Fruit fly (Drosophila melanogaster): ENCODE measurements around the gene Cpr65Ax2.

Gene Cpr65Ax2

DNA sequence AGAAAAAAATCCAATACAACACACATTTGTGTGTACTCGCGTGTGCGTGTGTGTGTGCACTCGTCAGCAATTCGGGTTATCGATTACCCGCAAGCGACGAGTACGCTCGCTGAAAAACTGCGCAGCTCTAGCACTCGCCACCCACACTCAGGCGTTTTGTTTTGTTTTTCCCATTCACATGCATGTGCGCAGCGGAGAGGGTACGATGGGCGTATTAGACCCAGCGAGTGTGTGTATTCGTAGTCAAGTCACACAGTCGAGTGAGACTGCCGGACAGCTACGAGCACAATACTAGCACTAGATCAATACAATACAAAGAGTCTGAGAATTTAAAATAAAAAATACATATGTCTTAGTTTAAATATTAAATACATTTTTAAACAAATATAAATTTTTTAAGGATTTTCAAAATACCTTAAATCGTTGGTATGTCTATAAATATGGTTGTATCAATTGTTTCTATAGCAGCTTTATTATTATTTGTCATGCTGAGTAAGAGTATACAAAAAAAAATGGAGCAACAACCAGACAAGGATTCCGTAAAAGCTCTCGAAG, 34.3 kb upstream of the Cpr65Ax2 start, which contains the start of the genes D19B and CG43293 (continued):
- TF ChIP-seq ab (GFP tag; optimal IDR thresholded peaks at IDR 0.05) (peak; percentile 72), klu (GFP tag; IDR thresholded peaks at IDR 0.05) (peak; percentile 92), lov (optimal IDR thresholded peaks at IDR 0.05) (no peak), lov (GFP tag; IDR thresholded peaks at IDR 0.05) (peak; percentile 71; the same call in 2 of the 3 replicates), ERR (GFP tag; optimal IDR thresholded peaks at IDR 0.05) (peak; percentile 90), dm (GFP tag; optimal IDR thresholded peaks at IDR 0.05) (peak; percentile 91), CG12391 (tag; optimal IDR thresholded peaks at IDR 0.05) (peak; percentile 92), fd3F (GFP tag; optimal IDR thresholded peaks at IDR 0.05) (peak; percentile 81), ase (GFP tag; IDR thresholded peaks at IDR 0.05) (peak; percentile 92), CG15601 (tag; optimal IDR thresholded peaks at IDR 0.05) (peak; percentile 73), Dbx (GFP tag; IDR thresholded peaks at IDR 0.05) (peak; percentile 90), CG17802 (tag; optimal IDR thresholded peaks at IDR 0.05) (peak; percentile 60), Nf-YA (GFP tag; IDR thresholded peaks at IDR 0.05) (peak; percentile 70), gem (tag; optimal IDR thresholded peaks at IDR 0.05) (peak; percentile 90), sob (GFP tag; IDR thresholded peaks at IDR 0.05) (peak; percentile 87), CG9817 (tag; optimal IDR thresholded peaks at IDR 0.05) (peak; percentile 80), Dfd (GFP tag; optimal IDR thresholded peaks at IDR 0.05) (no peak), scrt (GFP tag; optimal IDR thresholded peaks at IDR 0.05) (peak; percentile 73), Oaz (GFP tag; IDR thresholded peaks at IDR 0.05) (peak; percentile 66), CG2712 (tag; optimal IDR thresholded peaks at IDR 0.05) (peak; percentile 91), Aef1 (GFP tag; IDR thresholded peaks at IDR 0.05) (peak; percentile 88), Ets97D (GFP tag; optimal IDR thresholded peaks at IDR 0.05) (peak; percentile 74), gsb-n (tag; optimal IDR thresholded peaks at IDR 0.05) (peak; percentile 82), ssp (GFP tag; IDR thresholded peaks at IDR 0.05) (peak; percentile 60), slbo (GFP tag; IDR thresholded peaks at IDR 0.05) (peak; percentile 97), row (GFP tag; IDR thresholded peaks at IDR 0.05) (peak; percentile 98), sqz (GFP tag; optimal IDR thresholded peaks at IDR 0.05) (no peak), Dll (GFP tag; IDR thresholded peaks at IDR 0.05; ENCODE audit: partially characterized antibody) (peak; percentile 65; the same call in 2 of the 4 replicates), CG18764 (GFP tag; optimal IDR thresholded peaks at IDR 0.05) (peak; percentile 85), CG10209 (GFP tag; optimal IDR thresholded peaks at IDR 0.05) (peak; percentile 91), grau (tag; optimal IDR thresholded peaks at IDR 0.05) (peak; percentile 85), CG30403 (GFP tag; optimal IDR thresholded peaks at IDR 0.05) (peak; percentile 92), Tbp (GFP tag; optimal IDR thresholded peaks at IDR 0.05) (no peak), Dref (GFP tag; IDR thresholded peaks at IDR 0.05) (peak; percentile 86), CG12769 (tag; optimal IDR thresholded peaks at IDR 0.05) (no peak), CG14965 (GFP tag; optimal IDR thresholded peaks at IDR 0.05; ENCODE audit: borderline replicate concordance) (no peak), danr (GFP tag; IDR thresholded peaks at IDR 0.05) (peak; percentile 78), CG11398 (GFP tag; optimal IDR thresholded peaks at IDR 0.05) (peak; percentile 64), Sry-δ (GFP tag; optimal IDR thresholded peaks at IDR 0.05) (peak; percentile 90), Xrp1 (GFP tag; IDR thresholded peaks at IDR 0.05) (peak; percentile 95), CG11085 (GFP tag; IDR thresholded peaks at IDR 0.05) (peak; percentile 88), wdn (GFP tag; IDR thresholded peaks at IDR 0.05) (peak; percentile 87), CG43689 (GFP tag; IDR thresholded peaks at IDR 0.05) (peak; percentile 70), CG33213 (GFP tag; optimal IDR thresholded peaks at IDR 0.05) (peak; percentile 81), Doc2 (GFP tag; IDR thresholded peaks at IDR 0.05) (no peak), sens (GFP tag) (peak; percentile 97), vvl (GFP tag; IDR thresholded peaks at IDR 0.05) (peak; percentile 93), en (GFP tag; optimal IDR thresholded peaks at IDR 0.05) (peak; percentile 33), CG34376 (GFP tag; optimal IDR thresholded peaks at IDR 0.05) (peak; percentile 69), gt (GFP tag; IDR thresholded peaks at IDR 0.05) (no peak), CG9727 (GFP tag; optimal IDR thresholded peaks at IDR 0.05) (peak; percentile 86), CG12299 (tag; optimal IDR thresholded peaks at IDR 0.05) (peak; percentile 69)
